Worm (Caenorhabditis elegans) whole organism, young adult: Measurements from ENCODE around the gene Y116A8C.9.

Source experiments
- B0261.1 ChIP-seq: sonication (generic microtip); optimal IDR thresholded peaks from 2 replicates; lab custom pipeline; 2016; ENCODE audit warnings: mild to moderate bottlenecking, missing genetic modification characterization, moderate library complexity, missing compliant biosample characterization
- C06A6.2 ChIP-seq: fragments of 200-800 bp; sonication (Bioruptor generic); conservative IDR thresholded peaks from 2 replicates; pipeline ENCODE4 v1.3.6; 2022; ENCODE audit warnings: missing genetic modification characterization, missing compliant biosample characterization
- D2030.7 ChIP-seq: fragments of 200-800 bp; sonication (Bioruptor generic); IDR thresholded peaks from 2 replicates; pipeline ENCODE4 v1.3.6; 2022; ENCODE audit warnings: missing genetic modification reagents, missing genetic modification characterization, missing compliant biosample characterization
- F23B12.7 ChIP-seq: sonication (generic microtip); optimal IDR thresholded peaks from 2 replicates; lab custom pipeline; 2017; ENCODE audit warnings: missing genetic modification characterization, mild to moderate bottlenecking, missing compliant biosample characterization, antibody characterized with exemption, moderate library complexity; ENCODE audit not compliant: insufficient read depth
- F37B4.10 ChIP-seq: fragments of 200-800 bp; sonication (Bioruptor generic); IDR thresholded peaks from 2 replicates; pipeline ENCODE4 v1.3.6; 2022; ENCODE audit warnings: missing genetic modification characterization, missing compliant biosample characterization
- F49E8.2 ChIP-seq: sonication (generic microtip); optimal IDR thresholded peaks from 3 replicates; lab custom pipeline; 2017; ENCODE audit warnings: missing genetic modification characterization, mild to moderate bottlenecking, missing compliant biosample characterization, antibody characterized with exemption, moderate library complexity; ENCODE audit not compliant: insufficient read depth
- F57C9.4 ChIP-seq: sonication (generic microtip); optimal IDR thresholded peaks from 2 replicates; lab custom pipeline; 2017; ENCODE audit warnings: mild to moderate bottlenecking, missing genetic modification characterization, missing compliant biosample characterization
- K11D2.4 ChIP-seq: fragments of 200-800 bp; sonication (Bioruptor generic); IDR thresholded peaks from 2 replicates; pipeline ENCODE4 v1.3.6; 2022; ENCODE audit warnings: missing genetic modification reagents, missing genetic modification characterization, missing compliant biosample characterization
- K12H6.12 ChIP-seq: fragments of 200-800 bp; sonication (Bioruptor generic); optimal IDR thresholded peaks from 2 replicates; lab custom pipeline; 2018; ENCODE audit warnings: mild to moderate bottlenecking, missing genetic modification characterization, missing compliant biosample characterization
- Y53G8AR.9 ChIP-seq: fragments of 200-800 bp; sonication (Bioruptor generic); conservative IDR thresholded peaks from 2 replicates; pipeline ENCODE4 v1.3.6; 2022; ENCODE audit warnings: missing genetic modification reagents, missing genetic modification characterization, missing compliant biosample characterization
- Y79H2A.3 ChIP-seq: fragments of 200-800 bp; sonication (Bioruptor generic); conservative IDR thresholded peaks from 2 replicates; pipeline ENCODE4 v1.3.6; 2022; ENCODE audit warnings: missing genetic modification reagents, missing genetic modification characterization, missing compliant biosample characterization
- ZK185.1 ChIP-seq: sonication (generic microtip); optimal IDR thresholded peaks from 2 replicates; lab custom pipeline; 2016; ENCODE audit warnings: mild to moderate bottlenecking, missing genetic modification characterization, missing compliant biosample characterization; ENCODE audit not compliant: poor library complexity, severe bottlenecking
- ama-1 ChIP-seq, 3 experiments: fragments of 150-350 bp in 1 of 3; sonication (generic microtip) in 2 of 3; optimal IDR thresholded peaks; 2 replicates each; lab custom pipeline; 2014 to 2018; ENCODE audit warnings: missing biosample characterization in 2 of 3, missing genetic modification characterization in 2 of 3, missing genetic modification reagents in 2 of 3
- attf-3 ChIP-seq: fragments of 200-800 bp; sonication (Bioruptor generic); conservative IDR thresholded peaks from 2 replicates; pipeline ENCODE4 v1.3.6; 2022; ENCODE audit warnings: missing genetic modification reagents, missing genetic modification characterization, missing compliant biosample characterization
- attf-6 ChIP-seq: fragments of 200-800 bp; sonication (Bioruptor generic); IDR thresholded peaks from 2 replicates; pipeline ENCODE4 v1.3.6; 2022; ENCODE audit warnings: missing genetic modification reagents, missing genetic modification characterization, missing compliant biosample characterization
- ceh-40 ChIP-seq: fragments of 200-800 bp; sonication (Bioruptor generic); IDR thresholded peaks from 2 replicates; pipeline ENCODE4 v1.3.6; 2022; ENCODE audit warnings: missing genetic modification characterization, missing compliant biosample characterization
- ceh-58 ChIP-seq: fragments of 200-800 bp; sonication (Bioruptor generic); IDR thresholded peaks from 2 replicates; pipeline ENCODE4 v1.3.6; 2022; ENCODE audit warnings: missing genetic modification characterization, missing compliant biosample characterization
- ceh-79 ChIP-seq: sonication (generic microtip); optimal IDR thresholded peaks from 2 replicates; lab custom pipeline; 2017; ENCODE audit warnings: mild to moderate bottlenecking, missing genetic modification characterization, missing compliant biosample characterization
- dpff-1 ChIP-seq: sonication (generic microtip); optimal IDR thresholded peaks from 2 replicates; lab custom pipeline; 2017; ENCODE audit warnings: mild to moderate bottlenecking, missing genetic modification characterization, missing compliant biosample characterization
- dpl-1 ChIP-seq: fragments of 150-350 bp; optimal IDR thresholded peaks from 2 replicates; lab custom pipeline; 2014; ENCODE audit warnings: missing biosample characterization, missing genetic modification reagents, missing genetic modification characterization
- hlh-12 ChIP-seq: sonication (generic microtip); optimal IDR thresholded peaks from 2 replicates; lab custom pipeline; 2016; ENCODE audit warnings: missing genetic modification characterization, missing compliant biosample characterization
- hlh-26 ChIP-seq: fragments of 200-800 bp; sonication (Bioruptor generic); conservative IDR thresholded peaks from 2 replicates; pipeline ENCODE4 v1.3.6; 2022; ENCODE audit warnings: missing genetic modification reagents, missing genetic modification characterization, missing compliant biosample characterization
- lin-35 ChIP-seq, 3 experiments: fragments of 150-350 bp in 2 of 3; sonication (generic microtip) in 1 of 3; optimal IDR thresholded peaks; 2 replicates each; lab custom pipeline; 2014 to 2018; ENCODE audit warnings: missing biosample characterization in 3 of 3, missing genetic modification characterization in 3 of 3, missing genetic modification reagents in 3 of 3
- lir-1 ChIP-seq: fragments of 200-800 bp; sonication (Bioruptor generic); conservative IDR thresholded peaks from 2 replicates; pipeline ENCODE4 v1.3.6; 2022; ENCODE audit warnings: missing genetic modification reagents, missing genetic modification characterization, missing compliant biosample characterization
- lsl-1 ChIP-seq: fragments of 200-800 bp; sonication (Bioruptor generic); optimal IDR thresholded peaks from 2 replicates; lab custom pipeline; 2018; ENCODE audit warnings: mild to moderate bottlenecking, missing genetic modification characterization, moderate library complexity, missing compliant biosample characterization
- madf-10 ChIP-seq: sonication (generic microtip); optimal IDR thresholded peaks from 2 replicates; lab custom pipeline; 2016; ENCODE audit warnings: mild to moderate bottlenecking, missing genetic modification characterization, missing compliant biosample characterization
- madf-6 ChIP-seq: fragments of 200-800 bp; sonication (Bioruptor generic); IDR thresholded peaks from 2 replicates; pipeline ENCODE4 v1.3.6; 2022; ENCODE audit warnings: missing genetic modification reagents, missing genetic modification characterization, missing compliant biosample characterization
- mcd-1 ChIP-seq: fragments of 200-800 bp; sonication (Bioruptor generic); IDR thresholded peaks from 2 replicates; pipeline ENCODE4 v1.3.6; 2022; ENCODE audit warnings: missing genetic modification reagents, missing genetic modification characterization, missing compliant biosample characterization
- mxl-1 ChIP-seq: sonication (generic microtip); optimal IDR thresholded peaks from 2 replicates; lab custom pipeline; 2016; ENCODE audit warnings: missing genetic modification characterization, missing compliant biosample characterization
- nfya-2 ChIP-seq: fragments of 200-800 bp; sonication (Bioruptor generic); IDR thresholded peaks from 2 replicates; pipeline ENCODE4 v1.3.6; 2022; ENCODE audit warnings: missing genetic modification reagents, missing genetic modification characterization, missing compliant biosample characterization
- nfyb-1 ChIP-seq: fragments of 200-800 bp; sonication (Bioruptor generic); IDR thresholded peaks from 2 replicates; pipeline ENCODE4 v1.3.6; 2022; ENCODE audit warnings: missing genetic modification reagents, missing genetic modification characterization, missing compliant biosample characterization
- pbrm-1 ChIP-seq: fragments of 200-800 bp; sonication (Bioruptor generic); IDR thresholded peaks from 2 replicates; pipeline ENCODE4 v1.3.6; 2022; ENCODE audit warnings: missing genetic modification reagents, missing genetic modification characterization, missing compliant biosample characterization
- pha-4 ChIP-seq: fragments of 150-350 bp; sonication (generic microtip); optimal IDR thresholded peaks from 2 replicates; lab custom pipeline; 2014; ENCODE audit warnings: missing biosample characterization, missing genetic modification reagents, missing genetic modification characterization
- rcor-1 ChIP-seq: fragments of 200-800 bp; sonication (Bioruptor generic); IDR thresholded peaks from 2 replicates; pipeline ENCODE4 v1.3.6; 2022; ENCODE audit warnings: missing genetic modification reagents, missing genetic modification characterization, missing compliant biosample characterization
- rec-8 ChIP-seq, 2 experiments: sonication (generic microtip); optimal IDR thresholded peaks; 2 replicates each; lab custom pipeline; 2016; ENCODE audit warnings: mild to moderate bottlenecking in 2 of 2, missing genetic modification characterization in 2 of 2, missing genetic modification reagents in 2 of 2, missing genotype in 2 of 2, missing biosample characterization in 1 of 2, missing compliant biosample characterization in 1 of 2, moderate library complexity in 1 of 2
- repo-1 ChIP-seq: sonication (generic microtip); optimal IDR thresholded peaks from 2 replicates; lab custom pipeline; 2017; ENCODE audit warnings: mild to moderate bottlenecking, missing genetic modification characterization, missing compliant biosample characterization
- snpc-1.3 ChIP-seq: sonication (generic microtip); optimal IDR thresholded peaks from 2 replicates; lab custom pipeline; 2017; ENCODE audit warnings: missing genetic modification characterization, mild to moderate bottlenecking, missing compliant biosample characterization, antibody characterized with exemption, moderate library complexity, missing genotype, missing genetic modification reagents; ENCODE audit not compliant: insufficient read depth
- tbp1 ChIP-seq: fragments of 200-800 bp; sonication (Bioruptor generic); optimal IDR thresholded peaks from 2 replicates; lab custom pipeline; 2018; ENCODE audit warnings: mild to moderate bottlenecking, missing genetic modification characterization, missing compliant biosample characterization
- zim-3 ChIP-seq: sonication (generic microtip); optimal IDR thresholded peaks from 2 replicates; lab custom pipeline; 2017; ENCODE audit warnings: mild to moderate bottlenecking, missing genetic modification characterization, moderate library complexity, missing compliant biosample characterization
- ztf-26 ChIP-seq: sonication (generic microtip); optimal IDR thresholded peaks from 2 replicates; lab custom pipeline; 2017; ENCODE audit warnings: missing genetic modification characterization, missing compliant biosample characterization
- ztf-28 ChIP-seq: fragments of 200-800 bp; sonication (Bioruptor generic); IDR thresholded peaks from 2 replicates; pipeline ENCODE4 v1.3.6; 2022; ENCODE audit warnings: missing genetic modification reagents, missing genetic modification characterization, missing compliant biosample characterization
- ztf-3 ChIP-seq: fragments of 200-800 bp; sonication (Bioruptor generic); optimal IDR thresholded peaks from 2 replicates; lab custom pipeline; 2018; ENCODE audit warnings: mild to moderate bottlenecking, missing genetic modification characterization, missing compliant biosample characterization

The Y116A8C.9 gene

ce11 chrIV:16995425-16995824 lies 48.8 kb upstream of the Y116A8C.9 start, which contains the start of gene rom-4 (continued):
- no peak for TF ChIP-seq B0261.1 (tag; lab: Kevin White, UChicago)
- peak in 1 of 3 experiments; percentile 76 for TF ChIP-seq lin-35 (GFP tag; optimal IDR thresholded peaks at IDR 0.05; lab: Kevin White, UChicago)
- TF ChIP-seq D2030.7, result peak; percentile 52; the same call in 1 of the 2 replicates
- no peak; the same call in none of the 2 replicates for TF ChIP-seq mcd-1 (GFP tag; lab: Robert Waterston, UW)
- no peak for TF ChIP-seq dpff-1 (tag; lab: Kevin White, UChicago)
- TF ChIP-seq zim-3 (tag; lab: Kevin White, UChicago), result no peak
- peak; percentile 49 for TF ChIP-seq lsl-1 (GFP tag; lab: Kevin White, UChicago)
- no peak for TF ChIP-seq ceh-79 (tag; lab: Kevin White, UChicago)
- TF ChIP-seq F37B4.10 (GFP tag; lab: Robert Waterston, UW), result no peak
- no peak for TF ChIP-seq repo-1 (tag; lab: Kevin White, UChicago)
- TF ChIP-seq attf-6, result peak; percentile 92
- no peak for TF ChIP-seq ztf-26 (tag; lab: Kevin White, UChicago)
- TF ChIP-seq lir-1 (GFP tag; lab: Robert Waterston, UW), result no peak
- TF ChIP-seq madf-10 (tag; lab: Kevin White, UChicago), result peak; percentile 37
- TF ChIP-seq pha-4 (tag; lab: Kevin White, UChicago), result no peak
- no peak for TF ChIP-seq F49E8.2 (tag; lab: Kevin White, UChicago)
- no peak for TF ChIP-seq F57C9.4 (tag; lab: Kevin White, UChicago)
- no peak for TF ChIP-seq C06A6.2 (GFP tag; lab: Robert Waterston, UW)
- peak; percentile 85 for TF ChIP-seq snpc-1.3 (tag; lab: Kevin White, UChicago)
- no peak for TF ChIP-seq hlh-26 (GFP tag; lab: Robert Waterston, UW)
- no peak for TF ChIP-seq K11D2.4
- TF ChIP-seq dpl-1, result peak; percentile 68
- TF ChIP-seq ceh-40 (GFP tag; lab: Robert Waterston, UW), result no peak
- TF ChIP-seq hlh-12 (tag; lab: Kevin White, UChicago), result no peak
- TF ChIP-seq attf-3 (GFP tag; lab: Robert Waterston, UW), result no peak
- TF ChIP-seq F23B12.7, result peak; percentile 5
- no peak for TF ChIP-seq mxl-1 (tag; lab: Kevin White, UChicago)
- TF ChIP-seq ztf-28 (GFP tag; lab: Robert Waterston, UW), result no peak
- no peak for TF ChIP-seq ceh-58
- TF ChIP-seq ztf-3, result no peak
- peak in 1 of 2 experiments; percentile 13 for TF ChIP-seq rec-8 (tag; optimal IDR thresholded peaks at IDR 0.05; lab: Kevin White, UChicago)
- no peak for TF ChIP-seq madf-6 (GFP tag; lab: Robert Waterston, UW)
- peak; percentile 84 for TF ChIP-seq ZK185.1 (tag; lab: Kevin White, UChicago)
- no peak for TF ChIP-seq ama-1 (optimal IDR thresholded peaks at IDR 0.05; lab: Kevin White, UChicago)
- no peak for TF ChIP-seq ama-1 (GFP tag; optimal IDR thresholded peaks at IDR 0.05; lab: Kevin White, UChicago)
- no peak for TF ChIP-seq K12H6.12 (tag; lab: Kevin White, UChicago)
- TF ChIP-seq rcor-1 (GFP tag; lab: Robert Waterston, UW), result no peak; the same call in 1 of the 2 replicates
- TF ChIP-seq pbrm-1 (GFP tag; lab: Robert Waterston, UW), result no peak
- peak; percentile 69 for TF ChIP-seq tbp1
- no peak for TF ChIP-seq Y53G8AR.9 (GFP tag; lab: Robert Waterston, UW)
- TF ChIP-seq Y79H2A.3 (GFP tag; lab: Robert Waterston, UW), result no peak
- no peak for TF ChIP-seq nfya-2 (GFP tag; lab: Robert Waterston, UW)
- no peak for TF ChIP-seq nfyb-1 (GFP tag; lab: Robert Waterston, UW)
